Fruit fly (Drosophila melanogaster) whole organism, embryonic: ENCODE data around the gene CG42488.

Experiments
- B-H2 ChIP-seq: fragments of 200-800 bp; sonication (Bioruptor generic); optimal IDR thresholded peaks from 2 replicates; lab custom pipeline; 2018; ENCODE audit warnings: missing biosample characterization, mild to moderate bottlenecking, missing genetic modification characterization
- CG10959 ChIP-seq: fragments of 200-800 bp; sonication (Bioruptor generic); IDR thresholded peaks from 2 replicates; pipeline ENCODE4 v1.3.6; 2022; ENCODE audit warnings: missing biosample characterization, missing genetic modification characterization
- CG11085 ChIP-seq: fragments of 200-800 bp; sonication (Bioruptor generic); IDR thresholded peaks from 2 replicates; pipeline ENCODE4 v1.3.6; 2022; ENCODE audit warnings: missing biosample characterization, missing genetic modification characterization
- CG11247 ChIP-seq: fragments of 200-800 bp; sonication (Bioruptor generic); IDR thresholded peaks from 2 replicates; pipeline ENCODE4 v1.3.6; 2022; ENCODE audit warnings: missing biosample characterization, missing genetic modification characterization
- CG11696 ChIP-seq: fragments of 200-800 bp; sonication (Bioruptor generic); IDR thresholded peaks from 2 replicates; pipeline ENCODE4 v1.3.6; 2022; ENCODE audit warnings: missing biosample characterization, missing genetic modification characterization
- CG13424 ChIP-seq: fragments of 200-800 bp; sonication (Bioruptor generic); optimal IDR thresholded peaks from 2 replicates; lab custom pipeline; 2019; ENCODE audit warnings: missing biosample characterization, mild to moderate bottlenecking, missing genetic modification characterization, moderate library complexity
- CG13624 ChIP-seq: fragments of 200-800 bp; sonication (Bioruptor generic); optimal IDR thresholded peaks from 2 replicates; lab custom pipeline; 2016; ENCODE audit warnings: missing biosample characterization, missing genetic modification characterization
- CG17328 ChIP-seq: fragments of 200-800 bp; sonication (Bioruptor generic); IDR thresholded peaks from 2 replicates; pipeline ENCODE4 v1.3.6; 2022; ENCODE audit warnings: missing biosample characterization, missing genetic modification characterization
- CG2120 ChIP-seq: fragments of 200-800 bp; sonication (Bioruptor generic); optimal IDR thresholded peaks from 3 replicates; lab custom pipeline; 2016; ENCODE audit warnings: missing biosample characterization, missing genetic modification characterization
- CG2199 ChIP-seq: fragments of 200-800 bp; sonication (Bioruptor generic); IDR thresholded peaks from 3 replicates; pipeline ENCODE4 v1.3.6; 2022; ENCODE audit warnings: missing biosample characterization, missing genetic modification characterization
- CG2889 ChIP-seq: fragments of 200-800 bp; sonication (Bioruptor generic); IDR thresholded peaks from 3 replicates; pipeline ENCODE4 v1.3.6; 2022; ENCODE audit warnings: missing biosample characterization, missing genetic modification characterization
- CG30020 ChIP-seq: fragments of 200-800 bp; optimal IDR thresholded peaks from 2 replicates; lab custom pipeline; 2019; ENCODE audit warnings: missing biosample characterization, mild to moderate bottlenecking, missing genetic modification characterization, moderate library complexity
- CG3281 ChIP-seq: fragments of 200-800 bp; sonication (Bioruptor generic); optimal IDR thresholded peaks from 3 replicates; lab custom pipeline; 2017; ENCODE audit warnings: missing biosample characterization, mild to moderate bottlenecking, missing genetic modification characterization
- CG33213 ChIP-seq: fragments of 200-800 bp; sonication (Bioruptor generic); optimal IDR thresholded peaks from 3 replicates; lab custom pipeline; 2016; ENCODE audit warnings: missing biosample characterization, missing genetic modification characterization
- CG3847 ChIP-seq: fragments of 200-800 bp; sonication (Bioruptor generic); IDR thresholded peaks from 2 replicates; pipeline ENCODE4 v1.3.6; 2022; ENCODE audit warnings: missing biosample characterization, missing genetic modification characterization
- CG3995 ChIP-seq: fragments of 200-800 bp; sonication (Bioruptor generic); optimal IDR thresholded peaks from 3 replicates; lab custom pipeline; 2016; ENCODE audit warnings: missing biosample characterization, missing genetic modification characterization
- CG4404 ChIP-seq: fragments of 200-800 bp; sonication (Bioruptor generic); IDR thresholded peaks from 2 replicates; pipeline ENCODE4 v1.3.6; 2022; ENCODE audit warnings: missing biosample characterization, missing genetic modification characterization
- CG4424 ChIP-seq: fragments of 200-800 bp; sonication (Bioruptor generic); optimal IDR thresholded peaks from 3 replicates; lab custom pipeline; 2016; ENCODE audit warnings: missing biosample characterization, missing genetic modification characterization
- CG4617 ChIP-seq: fragments of 200-800 bp; sonication (Bioruptor generic); optimal IDR thresholded peaks from 3 replicates; lab custom pipeline; 2016; ENCODE audit warnings: missing biosample characterization, missing genetic modification characterization, borderline replicate concordance
- CG6654 ChIP-seq: fragments of 200-800 bp; sonication (Bioruptor generic); optimal IDR thresholded peaks from 2 replicates; lab custom pipeline; 2017; ENCODE audit warnings: missing biosample characterization, mild to moderate bottlenecking, missing genetic modification characterization
- CG9817 ChIP-seq: fragments of 200-800 bp; sonication (Bioruptor generic); optimal IDR thresholded peaks from 2 replicates; lab custom pipeline; 2018; ENCODE audit warnings: missing biosample characterization, mild to moderate bottlenecking, missing genetic modification characterization, moderate library complexity
- Dbx ChIP-seq: fragments of 200-800 bp; sonication (Bioruptor generic); IDR thresholded peaks from 3 replicates; pipeline ENCODE4 v1.3.6; 2022; ENCODE audit warnings: missing biosample characterization, missing genetic modification characterization
- Dll ChIP-seq: fragments of 200-800 bp; sonication (Bioruptor generic); IDR thresholded peaks from 4 replicates; pipeline ENCODE4 v1.3.6; 2022; ENCODE audit warnings: missing biosample characterization, missing genetic modification characterization; ENCODE audit not compliant: partially characterized antibody
- E2f1 ChIP-seq: fragments of 200-800 bp; sonication (Bioruptor generic); IDR thresholded peaks from 2 replicates; pipeline ENCODE4 v1.3.6; 2022; ENCODE audit warnings: missing biosample characterization, missing genetic modification characterization
- ERR ChIP-seq: fragments of 200-800 bp; sonication (Bioruptor generic); optimal IDR thresholded peaks from 2 replicates; lab custom pipeline; 2016; ENCODE audit warnings: missing biosample characterization, missing genetic modification characterization
- HLHmδ ChIP-seq: fragments of 200-800 bp; sonication (Bioruptor generic); optimal IDR thresholded peaks from 2 replicates; lab custom pipeline; 2018; ENCODE audit warnings: missing biosample characterization, mild to moderate bottlenecking, missing genetic modification characterization, moderate library complexity
- HmgZ ChIP-seq: fragments of 200-800 bp; sonication (Bioruptor generic); optimal IDR thresholded peaks from 2 replicates; lab custom pipeline; 2018; ENCODE audit warnings: missing biosample characterization, mild to moderate bottlenecking, missing genetic modification characterization
- Jarid2 ChIP-seq: fragments of 200-800 bp; sonication (Bioruptor generic); optimal IDR thresholded peaks from 3 replicates; lab custom pipeline; 2017; ENCODE audit warnings: mild to moderate bottlenecking, missing biosample characterization, missing genetic modification reagents, missing genetic modification characterization
- Lhr ChIP-seq: fragments of 200-800 bp; sonication (Bioruptor generic); optimal IDR thresholded peaks from 3 replicates; lab custom pipeline; 2017; ENCODE audit warnings: mild to moderate bottlenecking, missing biosample characterization, missing genetic modification reagents, missing genetic modification characterization
- Nf-YC ChIP-seq: fragments of 200-800 bp; optimal IDR thresholded peaks from 3 replicates; lab custom pipeline; 2019; ENCODE audit warnings: missing biosample characterization, mild to moderate bottlenecking, missing genetic modification characterization, moderate library complexity
- al ChIP-seq: fragments of 200-800 bp; sonication (Bioruptor generic); IDR thresholded peaks from 2 replicates; pipeline ENCODE4 v1.3.6; 2022; ENCODE audit warnings: missing biosample characterization, missing genetic modification characterization
- crol ChIP-seq: fragments of 200-800 bp; sonication (Bioruptor generic); IDR thresholded peaks from 2 replicates; pipeline ENCODE4 v1.3.6; 2022; ENCODE audit warnings: missing biosample characterization, missing genetic modification characterization
- da ChIP-seq: fragments of 200-800 bp; sonication (Bioruptor generic); optimal IDR thresholded peaks from 2 replicates; lab custom pipeline; 2016; ENCODE audit warnings: missing biosample characterization, missing genetic modification characterization
- dati ChIP-seq: fragments of 200-800 bp; sonication (Bioruptor generic); IDR thresholded peaks from 2 replicates; pipeline ENCODE4 v1.3.6; 2022; ENCODE audit warnings: missing biosample characterization, missing genetic modification characterization
- dpn ChIP-seq, 2 experiments: fragments of 200-800 bp; sonication (Bioruptor generic); optimal IDR thresholded peaks; 3 replicates each; lab custom pipeline; 2016; ENCODE audit warnings: missing biosample characterization in 2 of 2, missing genetic modification characterization in 2 of 2
- gem ChIP-seq: fragments of 200-800 bp; sonication (Bioruptor generic); optimal IDR thresholded peaks from 2 replicates; lab custom pipeline; 2019; ENCODE audit warnings: missing biosample characterization, mild to moderate bottlenecking, missing genetic modification characterization, moderate library complexity
- gsb ChIP-seq: fragments of 200-800 bp; sonication (Bioruptor generic); IDR thresholded peaks from 2 replicates; pipeline ENCODE4 v1.3.6; 2022; ENCODE audit warnings: missing biosample characterization, missing genetic modification characterization
- ham ChIP-seq: fragments of 200-800 bp; sonication (Bioruptor generic); IDR thresholded peaks from 2 replicates; pipeline ENCODE4 v1.3.6; 2022; ENCODE audit warnings: missing biosample characterization, missing genetic modification characterization
- ind ChIP-seq: fragments of 200-800 bp; sonication (Bioruptor generic); optimal IDR thresholded peaks from 3 replicates; lab custom pipeline; 2016; ENCODE audit warnings: missing biosample characterization, missing genetic modification characterization
- kni ChIP-seq: fragments of 200-800 bp; sonication (Bioruptor generic); optimal IDR thresholded peaks from 3 replicates; lab custom pipeline; 2017; ENCODE audit warnings: mild to moderate bottlenecking, missing biosample characterization, missing genetic modification reagents, missing genetic modification characterization
- lab ChIP-seq: fragments of 200-800 bp; sonication (Bioruptor generic); optimal IDR thresholded peaks from 3 replicates; lab custom pipeline; 2017; ENCODE audit warnings: missing biosample characterization, missing genetic modification characterization, mild to moderate bottlenecking, moderate library complexity, missing genetic modification reagents
- pita ChIP-seq: fragments of 200-800 bp; sonication (Bioruptor generic); optimal IDR thresholded peaks from 2 replicates; lab custom pipeline; 2017; ENCODE audit warnings: missing biosample characterization, mild to moderate bottlenecking, missing genetic modification characterization
- run ChIP-seq: fragments of 200-800 bp; sonication (Bioruptor generic); optimal IDR thresholded peaks from 3 replicates; lab custom pipeline; 2018; ENCODE audit warnings: missing biosample characterization, mild to moderate bottlenecking, missing genetic modification characterization
- sim ChIP-seq: fragments of 200-800 bp; sonication (Bioruptor generic); IDR thresholded peaks from 2 replicates; pipeline ENCODE4 v1.3.6; 2022; ENCODE audit warnings: missing biosample characterization, missing genetic modification characterization
- slp2 ChIP-seq: fragments of 200-800 bp; sonication (Bioruptor generic); optimal IDR thresholded peaks from 2 replicates; lab custom pipeline; 2016; ENCODE audit warnings: missing biosample characterization, missing genetic modification characterization
- trh ChIP-seq: fragments of 200-800 bp; sonication (Bioruptor generic); optimal IDR thresholded peaks from 2 replicates; lab custom pipeline; 2016; ENCODE audit warnings: missing biosample characterization, missing genetic modification characterization
- zen ChIP-seq: fragments of 200-800 bp; sonication (Bioruptor generic); optimal IDR thresholded peaks from 3 replicates; lab custom pipeline; 2018; ENCODE audit warnings: missing biosample characterization, mild to moderate bottlenecking, missing genetic modification characterization, moderate library complexity
- zf30C ChIP-seq: fragments of 200-800 bp; sonication (Bioruptor generic); optimal IDR thresholded peaks from 3 replicates; lab custom pipeline; 2018; ENCODE audit warnings: missing biosample characterization, mild to moderate bottlenecking, missing genetic modification characterization
- zfh1 ChIP-seq: fragments of 200-800 bp; sonication (Bioruptor generic); IDR thresholded peaks from 3 replicates; pipeline ENCODE4 v1.3.6; 2022; ENCODE audit warnings: missing biosample characterization, missing genetic modification characterization

The CG42488 gene

dm6 chr3R:25445546-25446400 is 37.1 kb upstream of the CG42488 start (continued):
- TF ChIP-seq sim (GFP tag; lab: Robert Waterston, UW) = peak; percentile 63; the same call in 1 of the 2 replicates
- peak; percentile 21; the same call in 1 of the 2 replicates for TF ChIP-seq CG11696 (GFP tag; lab: Robert Waterston, UW)
- TF ChIP-seq HmgZ = no peak
- peak; percentile 71 for TF ChIP-seq CG4424
- no peak for TF ChIP-seq B-H2 (GFP tag; lab: Kevin White, UChicago)
- TF ChIP-seq CG2889 (GFP tag; lab: Robert Waterston, UW) = no peak; the same call in 2 of the 3 replicates
- no peak for TF ChIP-seq Jarid2 (GFP tag; lab: Kevin White, UChicago)
- peak; percentile 37 for TF ChIP-seq trh
- TF ChIP-seq CG3847 (GFP tag; lab: Robert Waterston, UW) = no peak
- TF ChIP-seq al = no peak
- no peak for TF ChIP-seq CG11085 (GFP tag; lab: Robert Waterston, UW)
- peak; percentile 42 for TF ChIP-seq Lhr (GFP tag; lab: Kevin White, UChicago)
- TF ChIP-seq ind = peak; percentile 53
- peak; percentile 33 for TF ChIP-seq kni (GFP tag; lab: Kevin White, UChicago)
- peak; percentile 63 for TF ChIP-seq zf30C (GFP tag; lab: Kevin White, UChicago)
- TF ChIP-seq gsb (GFP tag; lab: Robert Waterston, UW) = 0 out of 2 replicates have a peak, but pooled peaks have one; percentile 33
- no peak for TF ChIP-seq Nf-YC (tag; lab: Kevin White, UChicago)
- TF ChIP-seq CG30020 (tag; lab: Kevin White, UChicago) = peak; percentile 6
- peak; percentile 76 for TF ChIP-seq da
- peak; percentile 33 for TF ChIP-seq CG33213 (GFP tag; lab: Kevin White, UChicago)
- TF ChIP-seq pita = no peak
- peak; percentile 59 for TF ChIP-seq CG13424 (tag; lab: Kevin White, UChicago)
- peak; percentile 57 for TF ChIP-seq CG6654
- no peak for TF ChIP-seq ham (GFP tag; lab: Robert Waterston, UW)
- TF ChIP-seq slp2 (GFP tag; lab: Kevin White, UChicago) = peak; percentile 60
- peak; percentile 77 for TF ChIP-seq CG4404
- TF ChIP-seq CG11247 (GFP tag; lab: Robert Waterston, UW) = 0 out of 2 replicates have a peak, but pooled peaks have one; percentile 6
- TF ChIP-seq ERR (GFP tag; lab: Kevin White, UChicago) = no peak
- TF ChIP-seq run = no peak
- TF ChIP-seq CG10959 (GFP tag; lab: Robert Waterston, UW) = peak; percentile 65; the same call in 1 of the 2 replicates
- peak; percentile 53 to 63 for TF ChIP-seq dpn (GFP tag; optimal IDR thresholded peaks at IDR 0.05; lab: Kevin White, UChicago)
- no peak for TF ChIP-seq dati
- TF ChIP-seq Dbx (GFP tag; lab: Robert Waterston, UW) = no peak
- peak; percentile 40 for TF ChIP-seq lab (GFP tag; lab: Kevin White, UChicago)
- TF ChIP-seq zfh1 (GFP tag; lab: Robert Waterston, UW) = peak; percentile 86
- TF ChIP-seq CG2120 (GFP tag; lab: Kevin White, UChicago) = no peak
- no peak for TF ChIP-seq CG9817
- 0 out of 4 replicates have a peak, but pooled peaks have one; percentile 46 for TF ChIP-seq Dll (GFP tag; lab: Robert Waterston, UW)
- no peak for TF ChIP-seq HLHmδ (GFP tag; lab: Kevin White, UChicago)
- peak; percentile 97 for TF ChIP-seq crol
- TF ChIP-seq CG3281 (GFP tag; lab: Kevin White, UChicago) = no peak
- TF ChIP-seq CG3995 (GFP tag; lab: Kevin White, UChicago) = no peak
- TF ChIP-seq E2f1 (GFP tag; lab: Robert Waterston, UW) = peak; percentile 61; the same call in 1 of the 2 replicates
- TF ChIP-seq CG2199 = peak; percentile 93
- peak; percentile 83 for TF ChIP-seq CG17328 (GFP tag; lab: Robert Waterston, UW)
- peak; percentile 46 for TF ChIP-seq zen (tag; lab: Kevin White, UChicago)
- no peak for TF ChIP-seq CG13624
- peak; percentile 89 for TF ChIP-seq gem (tag; lab: Kevin White, UChicago)
- TF ChIP-seq CG4617 (GFP tag; lab: Kevin White, UChicago) = peak; percentile 29
